Worm (Caenorhabditis elegans): ENCODE measurements around the gene nhr-4.

- TF ChIP-seq cog-1 (tag; optimal IDR thresholded peaks at IDR 0.05) = no peak
- no peak for TF ChIP-seq med-1 (GFP tag; optimal IDR thresholded peaks at IDR 0.05; ENCODE audit: insufficient read depth)
- TF ChIP-seq flt-1 (GFP tag; IDR thresholded peaks at IDR 0.05) = no peak
- no peak for TF ChIP-seq ref-1 (GFP tag; conservative IDR thresholded peaks at IDR 0.05)
Observed at ce11 chrIV:9903608-9904007, 24.5 kb downstream of the nhr-4 start, which contains the start of gene best-13.

Measured in whole organism, midembryonic.